5 fruit fly cellular contexts compared by ENCODE assay signal in the genomic region with DNA sequence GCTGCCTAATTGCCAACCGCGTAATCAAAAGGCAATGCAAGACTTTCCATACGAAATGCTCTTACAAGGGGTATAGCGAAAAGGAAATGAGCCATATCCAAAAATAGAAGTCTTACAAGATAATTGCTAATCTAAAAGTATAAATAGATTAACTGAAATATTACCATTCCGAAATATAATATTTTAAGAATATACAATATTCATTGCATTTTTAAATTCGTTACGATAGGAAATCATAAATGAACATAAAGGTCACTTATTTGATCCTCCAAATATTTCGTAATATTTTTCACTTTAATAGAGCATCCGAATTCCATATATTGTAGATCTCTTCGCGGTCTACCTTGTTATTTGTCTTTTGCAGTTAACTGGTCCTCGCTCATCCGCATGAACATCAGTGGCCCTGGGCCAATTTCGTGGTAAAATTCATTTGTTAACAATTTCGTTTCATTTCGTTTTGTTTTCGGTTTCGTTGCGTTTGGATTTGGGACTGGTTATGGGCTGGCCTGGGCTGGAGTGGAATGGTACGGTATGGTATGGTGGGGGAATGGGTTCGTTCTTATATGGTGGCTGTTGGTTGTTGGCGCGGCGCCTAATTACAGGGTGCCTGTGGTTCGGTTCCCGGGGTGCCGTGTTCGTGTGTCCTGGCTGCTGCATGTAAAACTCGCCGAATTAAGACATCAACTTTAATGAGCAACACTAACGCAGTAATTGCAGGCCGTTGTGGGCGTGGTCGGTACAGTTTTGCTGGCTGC.
A peak's percentile ranks its signal among the peaks of the same experiment; 100 is the strongest.
TF ChIP-seq lines count a peak whose summit lies in the region.

No protein-coding gene starts in this region.

- no peak for TF ChIP-seq CTCF in whole organism, embryonic (GFP tag; optimal IDR thresholded peaks at IDR 0.05; lab: Kevin White, UChicago)

TF ChIP-seq in whole organism, 6 proteins besides CTCF, POLR2A, EP300 and RAD21:
- TF ChIP-seq pan (optimal IDR thresholded peaks at IDR 0.05; lab: Kevin White, UChicago) (no peak), usp (GFP tag; optimal IDR thresholded peaks at IDR 0.05; lab: Kevin White, UChicago) (no peak), Dll (optimal IDR thresholded peaks at IDR 0.05; lab: Kevin White, UChicago) (peak; percentile 97), psq (optimal IDR thresholded peaks at IDR 0.05; lab: Kevin White, UChicago) (no peak), CG8478 (optimal IDR thresholded peaks at IDR 0.05; lab: Kevin White, UChicago) (no peak), EcR (GFP tag; optimal IDR thresholded peaks at IDR 0.05; lab: Kevin White, UChicago) (no peak)

TF ChIP-seq in whole organism, embryonic, 481 proteins besides CTCF, POLR2A, EP300 and RAD21 (continues in another document):
- TF ChIP-seq CG1602 (GFP tag; optimal IDR thresholded peaks at IDR 0.05; lab: Kevin White, UChicago), result no peak
- no peak for TF ChIP-seq Camta (GFP tag; optimal IDR thresholded peaks at IDR 0.05; lab: Kevin White, UChicago)
- peak; percentile 12 for TF ChIP-seq nmo (GFP tag; optimal IDR thresholded peaks at IDR 0.05; lab: Kevin White, UChicago)
- TF ChIP-seq hkb (optimal IDR thresholded peaks at IDR 0.05; lab: Kevin White, UChicago), result no peak
- TF ChIP-seq hkb (GFP tag; IDR thresholded peaks at IDR 0.05; lab: Robert Waterston, UW), result no peak
- no peak for TF ChIP-seq Sry-β (GFP tag; optimal IDR thresholded peaks at IDR 0.05; lab: Kevin White, UChicago)
- TF ChIP-seq Vsx1 (GFP tag; optimal IDR thresholded peaks at IDR 0.05; lab: Kevin White, UChicago), result no peak
- no peak for TF ChIP-seq lov (optimal IDR thresholded peaks at IDR 0.05; lab: Kevin White, UChicago)
- 0 out of 3 replicates have a peak, but pooled peaks have one; percentile 59 for TF ChIP-seq lov (GFP tag; IDR thresholded peaks at IDR 0.05; lab: Robert Waterston, UW)
- no peak for TF ChIP-seq CHES-1-like (GFP tag; optimal IDR thresholded peaks at IDR 0.05; lab: Kevin White, UChicago)
- no peak for TF ChIP-seq Drgx (GFP tag; IDR thresholded peaks at IDR 0.05; lab: Robert Waterston, UW)
- TF ChIP-seq seq (GFP tag; IDR thresholded peaks at IDR 0.05; lab: Robert Waterston, UW), result no peak
- no peak for TF ChIP-seq Spps (tag; optimal IDR thresholded peaks at IDR 0.05; lab: Kevin White, UChicago)
- no peak for TF ChIP-seq kni (GFP tag; optimal IDR thresholded peaks at IDR 0.05; lab: Kevin White, UChicago)
- TF ChIP-seq CG11398 (GFP tag; optimal IDR thresholded peaks at IDR 0.05; lab: Kevin White, UChicago), result no peak
- no peak for TF ChIP-seq Ptx1 (GFP tag; IDR thresholded peaks at IDR 0.05; lab: Robert Waterston, UW)
- TF ChIP-seq CG18619 (GFP tag; optimal IDR thresholded peaks at IDR 0.05; lab: Kevin White, UChicago), result no peak
- TF ChIP-seq Kr (GFP tag; optimal IDR thresholded peaks at IDR 0.05; lab: Kevin White, UChicago), result peak; percentile 27
- TF ChIP-seq ase (GFP tag; IDR thresholded peaks at IDR 0.05; lab: Robert Waterston, UW), result no peak
- no peak for TF ChIP-seq Ssrp (tag; optimal IDR thresholded peaks at IDR 0.05; lab: Kevin White, UChicago)

TF ChIP-seq in whole organism, prepupa, 60 proteins besides CTCF, POLR2A, EP300 and RAD21 (continues in another document):
- TF ChIP-seq Hr4 (GFP tag; optimal IDR thresholded peaks at IDR 0.05; lab: Kevin White, UChicago) (no peak), svp (GFP tag; lab: Kevin White, UChicago) (peak; percentile 93), CG31627 (GFP tag; optimal IDR thresholded peaks at IDR 0.05; lab: Kevin White, UChicago) (peak; percentile 26), Smox (GFP tag; optimal IDR thresholded peaks at IDR 0.05; lab: Kevin White, UChicago) (peak; percentile 67), Eip93F (GFP tag; optimal IDR thresholded peaks at IDR 0.05; lab: Kevin White, UChicago) (no peak), CG1621 (tag; optimal IDR thresholded peaks at IDR 0.05; lab: Kevin White, UChicago) (no peak), Ets96B (tag; optimal IDR thresholded peaks at IDR 0.05; lab: Kevin White, UChicago) (peak; percentile 45), CG11762 (GFP tag; optimal IDR thresholded peaks at IDR 0.05; lab: Kevin White, UChicago; ENCODE audit: insufficient read depth) (no peak), CG8119 (GFP tag; IDR thresholded peaks at IDR 0.05; lab: Robert Waterston, UW) (no peak), Met (GFP tag; optimal IDR thresholded peaks at IDR 0.05; lab: Kevin White, UChicago) (peak; percentile 70), Hr39 (GFP tag; optimal IDR thresholded peaks at IDR 0.05; lab: Kevin White, UChicago) (peak; percentile 29), lz (GFP tag; optimal IDR thresholded peaks at IDR 0.05; lab: Kevin White, UChicago) (peak; percentile 55), OdsH (GFP tag; optimal IDR thresholded peaks at IDR 0.05; lab: Kevin White, UChicago) (peak; percentile 26), Sox15 (GFP tag; optimal IDR thresholded peaks at IDR 0.05; lab: Kevin White, UChicago) (no peak), Sox14 (GFP tag; optimal IDR thresholded peaks at IDR 0.05; lab: Kevin White, UChicago) (peak; percentile 14), cyc (GFP tag; optimal IDR thresholded peaks at IDR 0.05; lab: Kevin White, UChicago) (peak; percentile 34), Gug (GFP tag; IDR thresholded peaks at IDR 0.05; lab: Robert Waterston, UW) (no peak), Sox102F (GFP tag; optimal IDR thresholded peaks at IDR 0.05; lab: Kevin White, UChicago) (peak; percentile 26), CG7368 (GFP tag; optimal IDR thresholded peaks at IDR 0.05; lab: Kevin White, UChicago) (no peak), CG10631 (GFP tag; optimal IDR thresholded peaks at IDR 0.05; lab: Kevin White, UChicago) (peak; percentile 37)

TF ChIP-seq in whole organism, pupa, 21 proteins besides CTCF, POLR2A, EP300 and RAD21:
- no peak for TF ChIP-seq rn (GFP tag; IDR thresholded peaks at IDR 0.05; lab: Robert Waterston, UW)
- no peak for TF ChIP-seq fd96Ca (GFP tag; IDR thresholded peaks at IDR 0.05; lab: Robert Waterston, UW)
- peak; percentile 19 for TF ChIP-seq CG15710 (tag; optimal IDR thresholded peaks at IDR 0.05; lab: Kevin White, UChicago)
- no peak for TF ChIP-seq Pif1A (GFP tag; optimal IDR thresholded peaks at IDR 0.05; lab: Kevin White, UChicago)
- no peak for TF ChIP-seq CG4496 (GFP tag; IDR thresholded peaks at IDR 0.05; lab: Robert Waterston, UW)
- peak; percentile 78 for TF ChIP-seq Snoo (tag; optimal IDR thresholded peaks at IDR 0.05; lab: Kevin White, UChicago)
- no peak for TF ChIP-seq CG13204 (GFP tag; optimal IDR thresholded peaks at IDR 0.05; lab: Kevin White, UChicago)
- TF ChIP-seq CG17806 (tag; optimal IDR thresholded peaks at IDR 0.05; lab: Kevin White, UChicago), result no peak
- no peak for TF ChIP-seq Ets98B (GFP tag; IDR thresholded peaks at IDR 0.05; lab: Robert Waterston, UW)
- TF ChIP-seq Pif1B (GFP tag; optimal IDR thresholded peaks at IDR 0.05; lab: Kevin White, UChicago), result peak; percentile 15
- TF ChIP-seq CG12605 (GFP tag; IDR thresholded peaks at IDR 0.05; lab: Robert Waterston, UW), result no peak
- TF ChIP-seq CG8159 (tag; optimal IDR thresholded peaks at IDR 0.05; lab: Kevin White, UChicago), result peak; percentile 27
- peak; percentile 4 for TF ChIP-seq D1 (tag; optimal IDR thresholded peaks at IDR 0.05; lab: Kevin White, UChicago)
- no peak for TF ChIP-seq EcR (GFP tag; optimal IDR thresholded peaks at IDR 0.05; lab: Kevin White, UChicago)
- no peak for TF ChIP-seq CG10348 (GFP tag; IDR thresholded peaks at IDR 0.05; lab: Robert Waterston, UW)
- TF ChIP-seq CG14655 (GFP tag; optimal IDR thresholded peaks at IDR 0.05; lab: Kevin White, UChicago), result peak; percentile 17
- TF ChIP-seq CG8301 (tag; optimal IDR thresholded peaks at IDR 0.05; lab: Kevin White, UChicago), result no peak
- TF ChIP-seq CG32121 (GFP tag; IDR thresholded peaks at IDR 0.05; lab: Robert Waterston, UW), result no peak
- peak; percentile 1 for TF ChIP-seq CG34367 (tag; optimal IDR thresholded peaks at IDR 0.05; lab: Kevin White, UChicago)
- TF ChIP-seq CG9948 (tag; optimal IDR thresholded peaks at IDR 0.05; lab: Kevin White, UChicago), result peak; percentile 42
TF ChIP-seq in whole organism, pupa: peak in this region for 8.

TF ChIP-seq in whole organism, wandering third instar larva, 38 proteins besides CTCF, POLR2A, EP300 and RAD21 (continues in another document):
- no peak for TF ChIP-seq Dif (GFP tag; optimal IDR thresholded peaks at IDR 0.05; lab: Kevin White, UChicago; ENCODE audit: partially characterized antibody)
- TF ChIP-seq Jra (GFP tag; optimal IDR thresholded peaks at IDR 0.05; lab: Kevin White, UChicago), result no peak
- TF ChIP-seq CG32264 (GFP tag; optimal IDR thresholded peaks at IDR 0.05; lab: Kevin White, UChicago), result no peak
- TF ChIP-seq h (GFP tag; optimal IDR thresholded peaks at IDR 0.05; lab: Kevin White, UChicago), result peak; percentile 71
- TF ChIP-seq Hnf4 (GFP tag; optimal IDR thresholded peaks at IDR 0.05; lab: Kevin White, UChicago), result peak; percentile 6
- no peak for TF ChIP-seq lola (GFP tag; optimal IDR thresholded peaks at IDR 0.05; lab: Kevin White, UChicago)
- peak; percentile 88 for TF ChIP-seq HLH106 (tag; optimal IDR thresholded peaks at IDR 0.05; lab: Kevin White, UChicago)
- TF ChIP-seq Abd-B (GFP tag; optimal IDR thresholded peaks at IDR 0.05; lab: Kevin White, UChicago), result no peak
- TF ChIP-seq dsf (GFP tag; optimal IDR thresholded peaks at IDR 0.05; lab: Kevin White, UChicago; ENCODE audit: borderline replicate concordance), result no peak
- peak; percentile 40 for TF ChIP-seq br (GFP tag; optimal IDR thresholded peaks at IDR 0.05; lab: Kevin White, UChicago)
- no peak for TF ChIP-seq N (GFP tag; optimal IDR thresholded peaks at IDR 0.05; lab: Kevin White, UChicago)
- TF ChIP-seq foxo (GFP tag; optimal IDR thresholded peaks at IDR 0.05; lab: Kevin White, UChicago), result peak in 1 of 2 experiments; percentile 68
- TF ChIP-seq sv (GFP tag; optimal IDR thresholded peaks at IDR 0.05; lab: Kevin White, UChicago), result no peak
- no peak for TF ChIP-seq CrebA (GFP tag; optimal IDR thresholded peaks at IDR 0.05; lab: Kevin White, UChicago; ENCODE audit: borderline replicate concordance)
- TF ChIP-seq dl (GFP tag; optimal IDR thresholded peaks at IDR 0.05; lab: Kevin White, UChicago; ENCODE audit: insufficient read depth in 1 of 2, partially characterized antibody in 2 of 2), result no peak
- TF ChIP-seq rgr (GFP tag; optimal IDR thresholded peaks at IDR 0.05; lab: Kevin White, UChicago), result peak; percentile 64
- TF ChIP-seq psq (GFP tag; optimal IDR thresholded peaks at IDR 0.05; lab: Kevin White, UChicago), result peak; percentile 80
- peak; percentile 82 for TF ChIP-seq Sp1 (GFP tag; optimal IDR thresholded peaks at IDR 0.05; lab: Kevin White, UChicago)
- TF ChIP-seq brk (GFP tag; optimal IDR thresholded peaks at IDR 0.05; lab: Kevin White, UChicago), result peak; percentile 21
- TF ChIP-seq Myc (optimal IDR thresholded peaks at IDR 0.05; lab: Kevin White, UChicago), result no peak
- peak; percentile 54 for TF ChIP-seq woc (GFP tag; optimal IDR thresholded peaks at IDR 0.05; lab: Kevin White, UChicago)
- no peak for TF ChIP-seq jim (GFP tag; optimal IDR thresholded peaks at IDR 0.05; lab: Kevin White, UChicago)
- TF ChIP-seq OdsH (GFP tag; optimal IDR thresholded peaks at IDR 0.05; lab: Kevin White, UChicago), result peak; percentile 76
- TF ChIP-seq Hr78 (GFP tag; optimal IDR thresholded peaks at IDR 0.05; lab: Kevin White, UChicago), result no peak
- no peak for TF ChIP-seq tai (GFP tag; optimal IDR thresholded peaks at IDR 0.05; lab: Kevin White, UChicago)
- TF ChIP-seq Vsx2 (GFP tag; optimal IDR thresholded peaks at IDR 0.05; lab: Kevin White, UChicago; ENCODE audit: partially characterized antibody), result no peak
